Worm (Caenorhabditis elegans): ENCODE data around the gene hog-1.

DNA sequence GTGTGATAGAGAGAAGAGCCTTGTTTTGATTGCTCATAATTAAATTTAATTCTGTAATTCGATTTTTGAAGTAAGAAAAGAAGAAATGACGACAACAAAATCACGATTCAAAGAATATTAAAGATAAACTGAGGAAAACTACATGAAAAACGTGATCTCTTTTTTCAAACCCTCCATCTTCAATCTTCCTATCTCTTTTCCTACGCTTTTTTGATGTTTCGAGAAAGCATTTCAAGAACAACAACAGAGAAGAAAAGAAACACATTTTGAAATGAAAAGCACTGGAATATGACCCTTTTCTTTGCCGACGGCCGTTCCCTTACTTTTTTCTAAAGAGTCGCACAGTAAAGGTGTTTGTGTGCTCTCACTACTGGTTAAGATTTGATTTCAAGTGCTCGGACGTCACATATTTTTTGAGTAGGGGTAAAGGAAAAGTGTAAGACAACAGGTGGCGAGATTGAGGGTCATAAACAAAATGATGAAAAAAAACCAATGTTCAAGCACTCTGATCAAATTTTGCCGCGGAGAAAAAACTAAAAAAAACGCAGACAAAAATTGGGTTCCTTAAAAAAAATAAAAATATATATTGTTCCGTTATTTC is 48.1 kb downstream of the hog-1 start, which contains the start of gene F13D11.3:
- TF ChIP-seq ama-1 (optimal IDR thresholded peaks at IDR 0.05): no peak
- no peak for TF ChIP-seq lin-39 (tag; optimal IDR thresholded peaks at IDR 0.05)
- TF ChIP-seq nhr-28 (tag; optimal IDR thresholded peaks at IDR 0.05): no peak
- no peak for TF ChIP-seq mxl-3 (GFP tag; optimal IDR thresholded peaks at IDR 0.05)
- no peak for TF ChIP-seq fkh-10 (GFP tag; optimal IDR thresholded peaks at IDR 0.05)
